Worm (Caenorhabditis elegans) whole organism, early embryonic: ENCODE measurements around the gene sdz-18.

Experiments
- B0310.2 ChIP-seq: sonication (generic microtip); optimal IDR thresholded peaks from 2 replicates; lab custom pipeline; 2016; ENCODE audit warnings: mild to moderate bottlenecking, missing genetic modification characterization, missing compliant biosample characterization
- F13C5.2 ChIP-seq: sonication (generic microtip); optimal IDR thresholded peaks from 2 replicates; lab custom pipeline; 2017; ENCODE audit warnings: mild to moderate bottlenecking, missing genetic modification characterization, inconsistent platforms, missing compliant biosample characterization
- aly-1 ChIP-seq: sonication (generic microtip); optimal IDR thresholded peaks from 2 replicates; lab custom pipeline; 2016; ENCODE audit warnings: missing genetic modification characterization, missing compliant biosample characterization
- ama-1 ChIP-seq: fragments of 150-350 bp; optimal IDR thresholded peaks from 2 replicates; lab custom pipeline; 2014
- ceh-13 ChIP-seq: fragments of 200-800 bp; sonication (Bioruptor generic); optimal IDR thresholded peaks from 2 replicates; lab custom pipeline; 2018; ENCODE audit warnings: mild to moderate bottlenecking, missing genetic modification characterization, missing compliant biosample characterization
- ceh-36 ChIP-seq: sonication (generic microtip); optimal IDR thresholded peaks from 2 replicates; lab custom pipeline; 2016; ENCODE audit warnings: missing genetic modification characterization, inconsistent platforms, missing compliant biosample characterization
- ets-7 ChIP-seq: sonication (generic microtip); optimal IDR thresholded peaks from 2 replicates; lab custom pipeline; 2016; ENCODE audit warnings: missing genotype, missing genetic modification characterization, missing compliant biosample characterization
- flt-1 ChIP-seq: fragments of 200-800 bp; sonication (Bioruptor generic); IDR thresholded peaks from 2 replicates; pipeline ENCODE4 v1.3.6; 2022; ENCODE audit warnings: missing genetic modification characterization, missing compliant biosample characterization
- hmbx-1 ChIP-seq: sonication (generic microtip); optimal IDR thresholded peaks from 2 replicates; lab custom pipeline; 2016; ENCODE audit warnings: mild to moderate bottlenecking, missing genetic modification characterization, missing compliant biosample characterization
- hmg-4 ChIP-seq: fragments of 200-800 bp; sonication (Bioruptor generic); optimal IDR thresholded peaks from 2 replicates; lab custom pipeline; 2018; ENCODE audit warnings: mild to moderate bottlenecking, missing genetic modification characterization, missing compliant biosample characterization
- hnd-1 ChIP-seq: sonication (generic microtip); optimal IDR thresholded peaks from 2 replicates; lab custom pipeline; 2016; ENCODE audit warnings: missing genetic modification characterization, missing compliant biosample characterization
- pes-1 ChIP-seq: fragments of 200-800 bp; sonication (Bioruptor generic); IDR thresholded peaks from 2 replicates; pipeline ENCODE4 v1.3.6; 2022; ENCODE audit warnings: missing genetic modification reagents, missing genetic modification characterization, missing compliant biosample characterization
- scrt-1 ChIP-seq: fragments of 200-800 bp; sonication (Bioruptor generic); IDR thresholded peaks from 2 replicates; pipeline ENCODE4 v1.3.6; 2022; ENCODE audit warnings: missing genetic modification characterization, missing compliant biosample characterization
- sea-1 ChIP-seq: fragments of 200-800 bp; sonication (Bioruptor generic); conservative IDR thresholded peaks from 2 replicates; pipeline ENCODE4 v1.3.6; 2022; ENCODE audit warnings: missing genetic modification characterization, missing compliant biosample characterization
- tbx-11 ChIP-seq: fragments of 200-800 bp; sonication (Bioruptor generic); IDR thresholded peaks from 2 replicates; pipeline ENCODE4 v1.3.6; 2022; ENCODE audit warnings: missing genetic modification characterization, missing compliant biosample characterization
- tbx-37 ChIP-seq: fragments of 200-800 bp; sonication (Bioruptor generic); conservative IDR thresholded peaks from 2 replicates; pipeline ENCODE4 v1.3.6; 2022; ENCODE audit warnings: missing genetic modification reagents, missing genetic modification characterization, missing compliant biosample characterization
- tra-4 ChIP-seq: sonication (generic microtip); optimal IDR thresholded peaks from 2 replicates; lab custom pipeline; 2017; ENCODE audit warnings: missing genetic modification characterization, missing compliant biosample characterization

sdz-18 gene

DNA sequence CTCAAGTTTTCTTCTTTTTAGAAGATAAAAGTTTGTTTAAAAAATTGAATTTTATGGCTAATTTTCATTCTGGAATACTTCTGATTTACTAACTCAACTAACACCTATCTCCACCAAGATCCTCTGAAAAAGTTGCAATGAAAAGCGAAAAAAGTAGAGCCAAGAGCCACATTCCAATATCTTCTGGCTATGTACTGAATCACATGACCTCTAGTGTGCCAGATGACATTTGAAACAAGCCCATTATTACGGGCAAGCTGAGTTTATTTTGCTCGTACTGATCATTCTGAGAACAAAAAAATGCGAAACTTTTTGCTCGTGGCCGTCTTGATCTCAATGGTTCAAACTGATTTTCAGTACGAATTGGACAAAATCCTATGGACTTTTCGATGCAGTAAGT lies 27.2 kb downstream of the sdz-18 start, which contains the start of gene irld-36:
irld-36 (plus strand) TSS at position 301 of the 400 bp plus-strand sequence.
- TF ChIP-seq sea-1 (no peak), hnd-1 (no peak), ama-1 (lab: Kevin White, UChicago) (no peak), B0310.2 (tag; lab: Kevin White, UChicago) (no peak), F13C5.2 (tag; lab: Kevin White, UChicago) (no peak), ceh-13 (GFP tag; lab: Kevin White, UChicago) (no peak), scrt-1 (GFP tag; lab: Robert Waterston, UW) (no peak), tbx-37 (GFP tag; lab: Robert Waterston, UW) (no peak), tbx-11 (GFP tag; lab: Robert Waterston, UW) (no peak), flt-1 (GFP tag; lab: Robert Waterston, UW) (no peak), hmg-4 (GFP tag; lab: Kevin White, UChicago) (no peak), tra-4 (no peak), ceh-36 (tag; lab: Kevin White, UChicago) (no peak), hmbx-1 (tag; lab: Kevin White, UChicago) (no peak), aly-1 (tag; lab: Kevin White, UChicago) (no peak), ets-7 (tag; lab: Kevin White, UChicago) (no peak), pes-1 (GFP tag; lab: Robert Waterston, UW) (no peak)

DNA sequence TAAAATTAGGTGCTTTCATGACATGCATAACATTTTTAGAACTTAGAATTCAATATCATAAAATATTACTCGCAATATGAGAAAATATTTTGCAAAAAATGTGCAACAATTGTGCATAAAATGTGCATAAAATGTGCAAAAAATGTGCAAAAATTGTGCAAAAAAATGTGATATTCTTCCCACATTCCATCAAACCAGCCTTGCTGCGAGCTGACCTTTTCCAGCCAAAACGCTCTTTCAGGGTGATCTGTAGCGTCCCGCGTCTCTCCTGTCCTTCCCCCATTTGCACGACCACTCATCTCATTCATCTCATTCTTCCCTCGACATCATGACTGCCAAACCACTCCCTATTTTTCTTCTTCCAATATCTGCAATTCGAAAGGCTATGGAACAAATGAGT lies 30.2 kb downstream of the sdz-18 start, which contains the start of gene fbxb-17:
fbxb-17 (plus strand) TSS at position 301 of the 400 bp plus-strand sequence.
- TF ChIP-seq flt-1 (GFP tag; lab: Robert Waterston, UW) (no peak), hmg-4 (GFP tag; lab: Kevin White, UChicago) (no peak), tbx-37 (GFP tag; lab: Robert Waterston, UW) (no peak), hmbx-1 (tag; lab: Kevin White, UChicago) (no peak), sea-1 (no peak), pes-1 (GFP tag; lab: Robert Waterston, UW) (no peak), hnd-1 (no peak)

DNA sequence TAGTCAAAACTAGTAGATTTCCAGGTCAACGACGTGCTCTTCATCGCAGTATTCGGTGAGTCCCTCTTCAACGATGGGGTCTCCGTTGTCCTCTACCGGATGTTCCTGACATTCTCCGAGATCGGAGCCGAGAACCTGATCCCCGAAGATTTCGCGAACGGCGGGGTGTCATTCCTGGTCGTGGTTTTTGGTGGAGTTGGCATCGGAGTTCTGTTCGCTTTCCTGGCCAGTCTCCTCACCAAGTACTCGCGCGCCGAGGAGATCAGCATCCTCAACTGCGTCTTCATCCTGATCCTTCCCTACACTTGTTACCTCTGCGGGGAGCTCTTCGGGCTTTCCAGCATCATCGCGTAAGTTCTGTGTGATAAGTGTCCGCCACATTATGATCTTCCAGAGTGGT lies 33.6 kb downstream of the sdz-18 start:
- no peak for TF ChIP-seq B0310.2 (tag; lab: Kevin White, UChicago)
- TF ChIP-seq ama-1 (lab: Kevin White, UChicago), result no peak
- TF ChIP-seq F13C5.2 (tag; lab: Kevin White, UChicago), result no peak
- no peak for TF ChIP-seq ceh-36 (tag; lab: Kevin White, UChicago)
- no peak for TF ChIP-seq ceh-13 (GFP tag; lab: Kevin White, UChicago)
- no peak for TF ChIP-seq hmbx-1 (tag; lab: Kevin White, UChicago)
- TF ChIP-seq tbx-37 (GFP tag; lab: Robert Waterston, UW), result no peak
- TF ChIP-seq flt-1 (GFP tag; lab: Robert Waterston, UW), result no peak
- TF ChIP-seq tra-4, result no peak
- no peak for TF ChIP-seq sea-1
- no peak for TF ChIP-seq ets-7 (tag; lab: Kevin White, UChicago)
- no peak for TF ChIP-seq hmg-4 (GFP tag; lab: Kevin White, UChicago)

DNA sequence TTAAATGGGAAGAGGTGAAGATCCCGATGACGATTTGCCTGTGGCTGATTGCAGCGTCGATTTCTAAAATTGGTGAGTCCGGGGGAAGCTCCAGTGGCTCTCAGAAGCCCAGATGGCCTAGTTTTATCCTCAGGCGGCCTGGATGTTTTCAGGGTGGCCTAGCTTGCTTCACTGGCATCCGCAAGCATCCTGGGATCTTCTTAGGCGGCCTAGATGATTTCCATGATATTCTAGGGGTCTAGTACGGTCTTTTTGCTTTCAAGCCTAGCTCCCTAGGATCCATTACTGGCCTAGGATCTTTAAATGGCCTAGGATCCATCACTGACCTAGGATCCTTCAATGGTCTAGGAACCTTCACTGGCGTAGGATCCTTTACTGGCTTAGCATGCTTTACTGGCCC lies 35.3 kb downstream of the sdz-18 start:
- TF ChIP-seq ceh-13 (GFP tag; lab: Kevin White, UChicago), result no peak
- TF ChIP-seq tbx-11 (GFP tag; lab: Robert Waterston, UW), result no peak
- TF ChIP-seq B0310.2 (tag; lab: Kevin White, UChicago), result no peak
- TF ChIP-seq F13C5.2 (tag; lab: Kevin White, UChicago), result no peak
- no peak for TF ChIP-seq scrt-1 (GFP tag; lab: Robert Waterston, UW)
- TF ChIP-seq hmbx-1 (tag; lab: Kevin White, UChicago), result no peak
- TF ChIP-seq ceh-36 (tag; lab: Kevin White, UChicago), result no peak

DNA sequence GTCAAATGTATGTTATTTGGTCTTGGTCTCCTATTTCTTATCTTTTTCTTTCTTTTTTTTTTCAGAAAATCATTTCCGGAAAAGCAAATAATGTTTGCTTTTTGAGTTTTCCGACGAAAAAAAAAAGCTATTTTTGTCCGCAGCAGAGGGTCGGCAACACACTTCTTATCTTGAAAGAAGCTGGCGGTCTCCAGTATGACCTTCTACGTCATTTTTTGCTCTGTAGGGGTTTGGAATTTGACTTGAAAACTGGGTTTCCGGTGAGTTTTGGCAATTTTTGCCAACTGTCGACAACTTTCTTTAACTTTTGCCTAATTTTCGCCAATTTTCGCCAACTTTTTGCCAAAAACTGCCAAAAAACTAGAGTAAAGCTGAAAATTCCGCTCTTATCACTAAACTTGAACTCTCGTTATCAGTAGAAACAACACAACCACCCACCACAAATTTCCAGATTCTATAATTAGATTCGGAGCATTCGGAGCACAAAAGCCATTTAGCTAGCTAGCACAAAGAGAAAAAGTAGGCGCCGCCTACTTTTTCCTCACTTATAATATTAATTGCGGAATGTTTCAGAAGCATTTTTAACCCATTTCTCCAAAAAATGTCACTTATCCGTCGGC lies 35.9 kb downstream of the sdz-18 start, which contains the start of gene nhx-6:
nhx-6 (plus strand) TSS at position 570 of the 620 bp plus-strand sequence.
- no peak for TF ChIP-seq sea-1

DNA sequence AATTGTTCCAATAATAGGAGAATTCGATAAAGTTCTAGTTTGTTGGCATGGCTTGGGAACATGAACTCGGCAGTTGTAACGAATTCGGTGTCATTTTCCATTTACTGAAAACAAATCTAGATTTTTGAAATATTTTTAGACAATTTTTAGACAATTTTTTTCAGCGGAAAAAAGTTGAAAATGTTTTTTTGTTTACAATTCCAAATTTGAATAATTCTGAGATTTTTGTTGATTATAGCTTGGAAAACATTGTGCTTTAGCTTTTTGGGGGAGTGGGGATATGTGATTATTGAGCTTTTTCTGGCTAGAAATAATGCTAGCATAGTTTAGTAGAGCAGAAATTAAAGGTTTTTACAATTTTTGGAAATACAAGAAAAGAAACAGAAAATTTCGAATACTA lies 37.4 kb downstream of the sdz-18 start, which contains the start of gene srw-97:
srw-97 (minus strand) TSS at position 101 of the 400 bp plus-strand sequence.
- TF ChIP-seq pes-1 (GFP tag; lab: Robert Waterston, UW) (no peak), hnd-1 (no peak), hmbx-1 (tag; lab: Kevin White, UChicago) (no peak), scrt-1 (GFP tag; lab: Robert Waterston, UW) (no peak), tra-4 (no peak), ceh-13 (GFP tag; lab: Kevin White, UChicago) (no peak), ama-1 (lab: Kevin White, UChicago) (no peak), ets-7 (tag; lab: Kevin White, UChicago) (no peak), hmg-4 (GFP tag; lab: Kevin White, UChicago) (no peak), aly-1 (tag; lab: Kevin White, UChicago) (no peak), F13C5.2 (tag; lab: Kevin White, UChicago) (no peak), tbx-37 (GFP tag; lab: Robert Waterston, UW) (no peak), tbx-11 (GFP tag; lab: Robert Waterston, UW) (no peak), sea-1 (no peak), B0310.2 (tag; lab: Kevin White, UChicago) (no peak)

DNA sequence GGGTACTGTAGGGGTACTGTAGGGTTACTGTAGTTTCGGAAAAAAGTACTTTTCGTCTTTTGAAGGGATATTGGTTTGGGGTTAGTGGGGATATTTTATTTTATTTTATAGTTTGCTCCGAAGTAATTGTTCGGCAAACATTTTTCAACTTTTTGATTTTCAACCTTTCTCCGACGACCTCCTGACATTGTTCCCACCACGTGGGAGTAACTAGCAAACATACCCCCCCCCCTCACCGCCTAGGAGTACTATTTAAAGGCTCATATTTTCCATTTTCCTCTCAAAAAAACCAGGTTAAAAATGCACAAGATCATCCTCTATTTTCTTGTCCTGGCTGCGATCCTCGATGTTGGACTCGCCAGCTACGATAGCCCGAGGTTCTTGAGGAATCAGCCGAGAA lies 40.3 kb downstream of the sdz-18 start, which contains the start of gene srlf-29:
srlf-29 (plus strand) TSS at position 301 of the 400 bp plus-strand sequence.
- TF ChIP-seq sea-1, result no peak
- no peak for TF ChIP-seq ceh-36 (tag; lab: Kevin White, UChicago)
- TF ChIP-seq hnd-1, result no peak
- no peak for TF ChIP-seq ama-1 (lab: Kevin White, UChicago)
- no peak for TF ChIP-seq scrt-1 (GFP tag; lab: Robert Waterston, UW)
- TF ChIP-seq ets-7 (tag; lab: Kevin White, UChicago), result no peak
- TF ChIP-seq B0310.2 (tag; lab: Kevin White, UChicago), result no peak
- no peak for TF ChIP-seq tbx-37 (GFP tag; lab: Robert Waterston, UW)
- TF ChIP-seq ceh-13 (GFP tag; lab: Kevin White, UChicago), result no peak
- no peak for TF ChIP-seq tra-4
- no peak for TF ChIP-seq hmg-4 (GFP tag; lab: Kevin White, UChicago)
- TF ChIP-seq tbx-11 (GFP tag; lab: Robert Waterston, UW), result no peak
- no peak for TF ChIP-seq aly-1 (tag; lab: Kevin White, UChicago)
- no peak for TF ChIP-seq pes-1 (GFP tag; lab: Robert Waterston, UW)
